Worm (Caenorhabditis elegans) whole organism, L1 larva: ENCODE measurements around the gene unc-1.

Source experiments
- hlh-17 ChIP-seq: fragments of 200-800 bp; sonication (Bioruptor generic); optimal IDR thresholded peaks from 2 replicates; lab custom pipeline; 2018; ENCODE audit warnings: missing genetic modification characterization, mild to moderate bottlenecking, missing compliant biosample characterization, moderate library complexity, borderline replicate concordance
- unc-62 ChIP-seq: fragments of 150-350 bp; optimal IDR thresholded peaks from 2 replicates; lab custom pipeline; 2014; ENCODE audit warnings: missing biosample characterization, missing genetic modification reagents, missing genetic modification characterization
- ztf-4 ChIP-seq: fragments of 150-350 bp; optimal IDR thresholded peaks from 2 replicates; lab custom pipeline; 2014; ENCODE audit warnings: missing biosample characterization, missing genetic modification characterization

ce11 chrX:1046156-1046831 lies 16.0 kb downstream of the unc-1 start, which contains the start of gene vpat-1:
- TF ChIP-seq unc-62 (GFP tag; lab: Kevin White, UChicago) (no peak), ztf-4 (tag; lab: Kevin White, UChicago) (no peak), hlh-17 (GFP tag; lab: Kevin White, UChicago) (no peak)
